Worm (Caenorhabditis elegans) whole organism, L4 larva: Measurements from ENCODE around the gene D1005.6.

ENCODE experiments used
- T26A8.4 ChIP-seq: fragments of 200-800 bp; sonication (Bioruptor generic); IDR thresholded peaks from 2 replicates; pipeline ENCODE4 v1.3.6; 2022; ENCODE audit warnings: missing genetic modification characterization, missing compliant biosample characterization
- Y105C5A.15 ChIP-seq: fragments of 200-800 bp; sonication (Bioruptor generic); IDR thresholded peaks from 2 replicates; pipeline ENCODE4 v1.3.6; 2022; ENCODE audit warnings: missing genetic modification characterization, missing compliant biosample characterization
- Y48G9A.11 ChIP-seq: fragments of 200-800 bp; sonication (Bioruptor generic); IDR thresholded peaks from 2 replicates; pipeline ENCODE4 v1.3.6; 2022; ENCODE audit warnings: missing genetic modification reagents, missing genetic modification characterization, missing compliant biosample characterization
- Y75B8A.6 ChIP-seq: fragments of 200-800 bp; sonication (Bioruptor generic); IDR thresholded peaks from 2 replicates; pipeline ENCODE4 v1.3.6; 2022; ENCODE audit warnings: missing genetic modification reagents, missing genetic modification characterization, missing compliant biosample characterization
- aha-1 ChIP-seq: fragments of 150-350 bp; peaks from one replicate; lab custom pipeline; 2014; ENCODE audit warnings: missing biosample characterization, missing genetic modification characterization
- aly-2 ChIP-seq: sonication (generic microtip); optimal IDR thresholded peaks from 2 replicates; lab custom pipeline; 2018; ENCODE audit warnings: missing biosample characterization, missing genetic modification characterization
- ceh-44 ChIP-seq: fragments of 200-800 bp; sonication (Bioruptor generic); IDR thresholded peaks from 2 replicates; pipeline ENCODE4 v1.3.6; 2022; ENCODE audit warnings: missing genetic modification reagents, missing genetic modification characterization, missing compliant biosample characterization
- ceh-62 ChIP-seq: sonication (generic microtip); optimal IDR thresholded peaks from 2 replicates; lab custom pipeline; 2017; ENCODE audit warnings: missing biosample characterization, missing genetic modification characterization
- ces-1 ChIP-seq: fragments of 150-350 bp; sonication (generic microtip); optimal IDR thresholded peaks from 4 replicates; lab custom pipeline; 2014; ENCODE audit warnings: missing biosample characterization, missing genetic modification reagents, missing genetic modification characterization
- daf-16 ChIP-seq, 3 experiments: sonication (generic microtip); optimal IDR thresholded peaks; 2 replicates each; lab custom pipeline; 2016 to 2017; ENCODE audit warnings: missing genetic modification characterization in 3 of 3, missing genetic modification reagents in 3 of 3, mild to moderate bottlenecking in 2 of 3, missing compliant biosample characterization in 2 of 3, missing biosample characterization in 1 of 3, moderate library complexity in 1 of 3
- daf-19 ChIP-seq: fragments of 200-800 bp; sonication (Bioruptor generic); conservative IDR thresholded peaks from 2 replicates; pipeline ENCODE4 v1.3.6; 2022; ENCODE audit warnings: missing genetic modification characterization, missing compliant biosample characterization
- dmd-6 ChIP-seq: fragments of 200-800 bp; sonication (Bioruptor generic); IDR thresholded peaks from 2 replicates; pipeline ENCODE4 v1.3.6; 2022; ENCODE audit warnings: missing genetic modification reagents, missing genetic modification characterization, missing compliant biosample characterization
- dmd-9 ChIP-seq: fragments of 200-800 bp; sonication (Bioruptor generic); IDR thresholded peaks from 2 replicates; pipeline ENCODE4 v1.3.6; 2022; ENCODE audit warnings: missing genetic modification reagents, missing genetic modification characterization, missing compliant biosample characterization
- dpl-1 ChIP-seq: fragments of 150-350 bp; optimal IDR thresholded peaks from 2 replicates; lab custom pipeline; 2014; ENCODE audit warnings: missing biosample characterization, missing genetic modification reagents, missing genetic modification characterization
- duxl-1 ChIP-seq: sonication (generic microtip); optimal IDR thresholded peaks from 2 replicates; lab custom pipeline; 2016; ENCODE audit warnings: mild to moderate bottlenecking, missing genetic modification characterization, moderate library complexity, missing compliant biosample characterization; ENCODE audit not compliant: poor library complexity
- egl-43 ChIP-seq: fragments of 200-800 bp; sonication (Bioruptor generic); IDR thresholded peaks from 2 replicates; pipeline ENCODE4 v1.3.6; 2022; ENCODE audit warnings: missing genetic modification reagents, missing genetic modification characterization, missing compliant biosample characterization
- fkh-10 ChIP-seq: fragments of 150-350 bp; optimal IDR thresholded peaks from 2 replicates; lab custom pipeline; 2014; ENCODE audit warnings: missing biosample characterization, missing genetic modification reagents, missing genetic modification characterization
- hmg-1.1 ChIP-seq: fragments of 200-800 bp; sonication (Bioruptor generic); IDR thresholded peaks from 2 replicates; pipeline ENCODE4 v1.3.6; 2022; ENCODE audit warnings: missing genetic modification reagents, missing genetic modification characterization, missing compliant biosample characterization
- lim-7 ChIP-seq: fragments of 200-800 bp; sonication (Bioruptor generic); IDR thresholded peaks from 2 replicates; pipeline ENCODE4 v1.3.6; 2022; ENCODE audit warnings: missing genetic modification characterization, missing compliant biosample characterization
- lsy-2 ChIP-seq, 2 experiments: fragments of 150-350 bp in 1 of 2; sonication (generic microtip) in 1 of 2; optimal IDR thresholded peaks; 2 replicates each; lab custom pipeline; 2014 to 2017; ENCODE audit warnings: missing biosample characterization in 2 of 2, missing genetic modification characterization in 2 of 2
- madf-9 ChIP-seq: fragments of 200-800 bp; sonication (Bioruptor generic); conservative IDR thresholded peaks from 2 replicates; pipeline ENCODE4 v1.3.6; 2022; ENCODE audit warnings: missing genetic modification reagents, missing genetic modification characterization, missing compliant biosample characterization
- mdt-29 ChIP-seq: fragments of 200-800 bp; sonication (Bioruptor generic); IDR thresholded peaks from 2 replicates; pipeline ENCODE4 v1.3.6; 2022; ENCODE audit warnings: missing genetic modification reagents, missing genetic modification characterization, missing compliant biosample characterization
- mes-2 ChIP-seq: sonication (generic microtip); optimal IDR thresholded peaks from 2 replicates; lab custom pipeline; 2016; ENCODE audit warnings: missing genotype, mild to moderate bottlenecking, missing genetic modification characterization, missing compliant biosample characterization; ENCODE audit not compliant: poor library complexity, severe bottlenecking
- mxl-2 ChIP-seq: fragments of 200-800 bp; sonication (Bioruptor generic); conservative IDR thresholded peaks from 2 replicates; pipeline ENCODE4 v1.3.6; 2022; ENCODE audit warnings: missing genetic modification reagents, missing genetic modification characterization, missing compliant biosample characterization
- nhr-10 ChIP-seq: fragments of 150-350 bp; optimal IDR thresholded peaks from 2 replicates; lab custom pipeline; 2014; ENCODE audit warnings: missing biosample characterization, missing genetic modification characterization
- nhr-11 ChIP-seq: fragments of 150-350 bp; optimal IDR thresholded peaks from 2 replicates; lab custom pipeline; 2014; ENCODE audit warnings: missing biosample characterization, missing genetic modification characterization
- nhr-25 ChIP-seq: sonication (generic microtip); optimal IDR thresholded peaks from 2 replicates; lab custom pipeline; 2017; ENCODE audit warnings: missing genetic modification characterization, mild to moderate bottlenecking, missing compliant biosample characterization, antibody characterized with exemption, moderate library complexity, borderline replicate concordance; ENCODE audit not compliant: insufficient read depth
- nhr-42 ChIP-seq: fragments of 200-800 bp; sonication (Bioruptor generic); IDR thresholded peaks from 2 replicates; pipeline ENCODE4 v1.3.6; 2022; ENCODE audit warnings: missing genetic modification characterization, missing compliant biosample characterization
- nhr-76 ChIP-seq: fragments of 150-350 bp; optimal IDR thresholded peaks from 2 replicates; lab custom pipeline; 2014; ENCODE audit warnings: missing biosample characterization, missing genetic modification characterization
- pha-4 ChIP-seq, 2 experiments: fragments of 150-350 bp in 1 of 2; fragments of 200-800 bp in 1 of 2; sonication (Bioruptor generic) in 1 of 2; IDR thresholded peaks in 1 of 2; optimal IDR thresholded peaks in 1 of 2; 2 replicates each; pipeline versions ENCODE4 v1.3.6 to Lab custom; 2014 to 2022; ENCODE audit warnings: missing genetic modification characterization in 2 of 2, missing genetic modification reagents in 2 of 2, missing biosample characterization in 1 of 2, missing compliant biosample characterization in 1 of 2
- skn-1 ChIP-seq: fragments of 150-350 bp; optimal IDR thresholded peaks from 2 replicates; lab custom pipeline; 2014; ENCODE audit warnings: missing biosample characterization, missing genetic modification characterization
- unc-130 ChIP-seq: sonication (generic microtip); optimal IDR thresholded peaks from 2 replicates; lab custom pipeline; 2016; ENCODE audit warnings: missing genetic modification reagents, missing genetic modification characterization, missing compliant biosample characterization
- unc-62 ChIP-seq, 3 experiments: fragments of 150-350 bp in 1 of 3; sonication (generic microtip); optimal IDR thresholded peaks in 2 of 3; peaks in 1 of 3; 1 replicate in 1 of 3; 2 replicates in 2 of 3; lab custom pipeline; 2014 to 2017; ENCODE audit warnings: missing biosample characterization in 3 of 3, missing genetic modification characterization in 3 of 3, missing genetic modification reagents in 3 of 3, missing genotype in 1 of 3
- zfp-3 ChIP-seq: fragments of 200-800 bp; sonication (Bioruptor generic); conservative IDR thresholded peaks from 2 replicates; pipeline ENCODE4 v1.3.6; 2022; ENCODE audit warnings: missing genetic modification reagents, missing genetic modification characterization, missing compliant biosample characterization
- zip-2 ChIP-seq: fragments of 150-350 bp; optimal IDR thresholded peaks from 2 replicates; lab custom pipeline; 2014; ENCODE audit warnings: missing biosample characterization, missing genetic modification characterization
- ztf-7 ChIP-seq: fragments of 150-350 bp; optimal IDR thresholded peaks from 2 replicates; lab custom pipeline; 2014; ENCODE audit warnings: missing biosample characterization, missing genetic modification characterization

Gene D1005.6

DNA sequence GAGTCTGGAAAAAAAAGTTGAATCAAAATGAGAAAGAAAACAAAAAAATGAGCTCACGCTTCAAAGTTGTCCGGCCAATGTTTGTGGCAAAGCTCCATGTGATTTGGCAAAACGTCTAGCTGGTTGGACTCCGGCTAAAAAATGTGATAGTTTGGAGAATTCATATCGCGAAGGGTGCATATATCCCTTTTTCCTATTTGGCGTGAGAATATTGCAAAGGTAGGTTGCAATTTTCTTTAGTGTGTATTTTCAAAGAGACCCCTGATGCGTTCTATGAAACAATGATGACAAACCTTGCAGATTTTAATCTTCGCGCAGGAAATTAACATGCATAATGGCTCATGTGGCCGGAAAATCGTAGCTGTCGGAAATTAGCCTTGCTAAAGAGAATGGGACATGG lies 27.6 kb upstream of the D1005.6 start (continued):
- TF ChIP-seq Y48G9A.11 (no peak), nhr-42 (GFP tag; lab: Robert Waterston, UW) (no peak), lsy-2 (tag; optimal IDR thresholded peaks at IDR 0.05; lab: Kevin White, UChicago) (peak in 1 of 2 experiments; percentile 46), unc-62 (GFP tag; optimal IDR thresholded peaks at IDR 0.05 in 1 of 2; lab: Kevin White, UChicago) (no peak), unc-62 (tag; optimal IDR thresholded peaks at IDR 0.05; lab: Kevin White, UChicago) (no peak), T26A8.4 (GFP tag; lab: Robert Waterston, UW) (0 out of 2 replicates have a peak, but pooled peaks have one; percentile 55), fkh-10 (no peak), mdt-29 (GFP tag; lab: Robert Waterston, UW) (no peak), lim-7 (GFP tag; lab: Robert Waterston, UW) (no peak), dpl-1 (GFP tag; lab: Kevin White, UChicago) (no peak), ztf-7 (tag; lab: Kevin White, UChicago) (no peak), Y75B8A.6 (GFP tag; lab: Robert Waterston, UW) (no peak), nhr-25 (tag; lab: Kevin White, UChicago) (no peak), mes-2 (peak; percentile 21), nhr-76 (tag; lab: Kevin White, UChicago) (no peak), madf-9 (GFP tag; lab: Robert Waterston, UW) (no peak), pha-4 (GFP tag; IDR thresholded peaks at IDR 0.05; lab: Robert Waterston, UW) (no peak), pha-4 (tag; optimal IDR thresholded peaks at IDR 0.05; lab: Kevin White, UChicago) (no peak), zfp-3 (no peak), daf-19 (GFP tag; lab: Robert Waterston, UW) (no peak)
- TF ChIP-seq, all 104 proteins: peak for 13

DNA sequence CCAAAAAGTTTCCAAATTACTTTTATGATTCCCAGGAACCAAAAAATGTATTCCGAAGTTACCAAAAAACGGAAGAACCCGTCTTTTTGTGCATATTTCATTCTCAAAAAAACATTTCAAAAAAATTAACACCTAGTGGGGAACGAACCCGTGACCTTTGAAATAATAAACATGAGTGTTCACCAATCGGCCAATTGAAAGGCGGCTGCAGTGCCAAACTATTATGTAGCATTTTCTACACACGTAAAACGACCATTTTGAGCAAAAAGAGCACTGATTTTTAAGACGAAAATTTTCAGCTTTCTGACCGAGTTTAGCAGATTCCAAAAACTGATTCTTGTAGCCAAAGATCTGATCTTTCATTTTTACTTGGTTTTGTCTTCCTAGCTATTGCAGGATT lies 26.4 kb upstream of the D1005.6 start:
- TF ChIP-seq nhr-11 (tag; lab: Kevin White, UChicago) (no peak), Y105C5A.15 (no peak), ces-1 (GFP tag; lab: Kevin White, UChicago) (no peak), egl-43 (peak; percentile 45; the same call in 1 of the 2 replicates), unc-130 (no peak), mxl-2 (no peak), aha-1 (tag; lab: Kevin White, UChicago) (peak; percentile 77), daf-16 (GFP tag; optimal IDR thresholded peaks at IDR 0.05; lab: Kevin White, UChicago) (no peak), daf-16 (tag; optimal IDR thresholded peaks at IDR 0.05; lab: Kevin White, UChicago) (peak; percentile 8), aly-2 (no peak), nhr-10 (no peak), zip-2 (tag; lab: Kevin White, UChicago) (no peak), dpl-1 (GFP tag; lab: Kevin White, UChicago) (no peak), ceh-62 (tag; lab: Kevin White, UChicago) (no peak), daf-19 (GFP tag; lab: Robert Waterston, UW) (no peak), ceh-44 (GFP tag; lab: Robert Waterston, UW) (no peak)

DNA sequence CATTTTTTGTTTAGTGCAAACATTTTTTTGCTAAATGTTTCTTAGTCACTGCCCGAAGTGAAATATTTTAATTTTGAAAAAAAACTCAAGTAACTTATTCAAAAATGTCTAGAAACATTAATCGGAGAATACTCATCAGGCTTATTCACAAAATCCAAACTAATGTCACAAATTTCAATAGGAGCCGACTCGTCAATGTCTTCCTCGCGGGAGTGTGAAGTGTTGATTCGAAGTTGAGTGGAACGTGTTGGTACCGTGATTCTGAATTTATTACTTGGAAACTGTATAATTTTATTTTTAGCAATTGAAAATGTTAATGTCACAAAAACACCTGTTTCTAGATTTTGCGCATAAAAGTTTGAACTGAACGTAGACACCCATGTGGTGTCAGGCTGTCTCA lies 25.0 kb upstream of the D1005.6 start:
- TF ChIP-seq hmg-1.1 (no peak), dmd-9 (no peak), daf-16 (GFP tag; optimal IDR thresholded peaks at IDR 0.05; lab: Kevin White, UChicago) (peak in 1 of 2 experiments; percentile 29), daf-16 (tag; optimal IDR thresholded peaks at IDR 0.05; lab: Kevin White, UChicago) (no peak), unc-62 (GFP tag; optimal IDR thresholded peaks at IDR 0.05 in 1 of 2; lab: Kevin White, UChicago) (peak in 1 of 2 experiments; percentile 30), unc-62 (tag; optimal IDR thresholded peaks at IDR 0.05; lab: Kevin White, UChicago) (no peak), skn-1 (no peak), duxl-1 (peak; percentile 61), dmd-6 (GFP tag; lab: Robert Waterston, UW) (no peak)
